Worm (Caenorhabditis elegans): ENCODE measurements around the gene srh-37.

srh-37 gene

DNA sequence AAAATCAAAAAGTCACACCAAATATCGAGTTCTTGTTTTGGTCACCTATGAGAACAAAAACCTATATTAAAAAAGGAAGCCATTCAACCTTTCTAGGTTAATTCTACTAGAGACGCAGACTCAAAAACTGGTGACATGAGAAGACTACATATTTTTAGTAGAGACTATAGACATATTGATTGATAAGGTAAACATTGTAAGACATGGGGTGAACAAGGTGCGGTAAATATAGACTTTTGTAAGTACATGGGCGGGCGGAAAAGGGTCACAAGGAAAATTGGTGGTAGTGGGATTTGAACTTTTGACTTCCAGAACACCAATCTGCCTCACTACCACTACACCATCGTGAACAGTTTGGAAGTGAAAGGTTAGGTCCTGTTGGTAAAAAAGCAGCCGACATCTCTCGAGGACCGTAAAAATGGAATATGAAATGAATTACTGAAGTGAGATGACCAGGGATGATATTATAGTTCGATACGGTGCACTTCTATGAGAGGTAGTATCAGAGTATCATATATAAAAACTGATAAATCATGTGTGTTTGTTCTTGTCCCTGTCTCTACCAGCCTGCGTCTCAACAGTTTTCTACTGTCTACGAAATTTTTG, 27.9 kb downstream of the srh-37 start, which contains the start of gene nhr-212 (continued):
- no peak for TF ChIP-seq lin-39 (tag; optimal IDR thresholded peaks at IDR 0.05)
- TF ChIP-seq mes-2 (tag; optimal IDR thresholded peaks at IDR 0.05; ENCODE audit: poor library complexity, severe bottlenecking), result no peak

ce11 chrV:483289-483795, 29.0 kb downstream of the srh-37 start, which contains the start of gene nhr-130:
Gene nhr-130 (minus strand): TSS chrV:483339.
- TF ChIP-seq aha-1 (tag) (peak; percentile 46), nhr-77 (tag; optimal IDR thresholded peaks at IDR 0.05) (peak; percentile 48), pqm-1 (tag; optimal IDR thresholded peaks at IDR 0.05) (peak; percentile 81), F49E8.2 (tag; optimal IDR thresholded peaks at IDR 0.05; ENCODE audit: borderline replicate concordance) (no peak), Y5F2A.4 (GFP tag; optimal IDR thresholded peaks at IDR 0.05) (no peak), daf-16 (GFP tag; optimal IDR thresholded peaks at IDR 0.05) (no peak), daf-16 (tag; optimal IDR thresholded peaks at IDR 0.05) (peak; percentile 86), nhr-10 (tag; optimal IDR thresholded peaks at IDR 0.05) (no peak), nhr-28 (tag; optimal IDR thresholded peaks at IDR 0.05) (peak; percentile 91), dmd-6 (GFP tag; IDR thresholded peaks at IDR 0.05) (peak; percentile 57), lim-7 (GFP tag; IDR thresholded peaks at IDR 0.05) (no peak), nhr-102 (tag; optimal IDR thresholded peaks at IDR 0.05) (peak; percentile 1), php-3 (GFP tag; IDR thresholded peaks at IDR 0.05) (peak; percentile 80), dve-1 (tag; optimal IDR thresholded peaks at IDR 0.05; ENCODE audit: insufficient read depth) (peak; percentile 65), hlh-11 (tag; optimal IDR thresholded peaks at IDR 0.05) (peak; percentile 31), mxl-2 (GFP tag; conservative IDR thresholded peaks at IDR 0.05) (no peak)

ce11 chrV:482860-483259, 29.5 kb downstream of the srh-37 start:
- TF ChIP-seq F10B5.3 (tag; optimal IDR thresholded peaks at IDR 0.05) (no peak), dmd-6 (GFP tag; IDR thresholded peaks at IDR 0.05) (0 out of 2 replicates have a peak, but pooled peaks have one; percentile 24), nhr-102 (tag; optimal IDR thresholded peaks at IDR 0.05) (no peak), dmd-9 (GFP tag; IDR thresholded peaks at IDR 0.05) (no peak), attf-4 (tag; optimal IDR thresholded peaks at IDR 0.05) (no peak), ceh-20 (GFP tag; IDR thresholded peaks at IDR 0.05) (no peak)

- TF ChIP-seq ama-1 (optimal IDR thresholded peaks at IDR 0.05), result no peak
- TF ChIP-seq lin-15B (tag; optimal IDR thresholded peaks at IDR 0.05), result no peak
- TF ChIP-seq aha-1 (tag), result peak; percentile 38
- TF ChIP-seq unc-62 (GFP tag; optimal IDR thresholded peaks at IDR 0.05 in 1 of 2), result peak in 1 of 2 experiments; percentile 97
- no peak for TF ChIP-seq unc-62 (tag; optimal IDR thresholded peaks at IDR 0.05)
- no peak for TF ChIP-seq pqm-1 (tag; optimal IDR thresholded peaks at IDR 0.05)
- no peak for TF ChIP-seq dmd-8 (GFP tag; IDR thresholded peaks at IDR 0.05)
- peak; percentile 60 for TF ChIP-seq dmd-6 (GFP tag; IDR thresholded peaks at IDR 0.05)
- TF ChIP-seq nhr-42 (GFP tag; IDR thresholded peaks at IDR 0.05), result no peak
- no peak for TF ChIP-seq mep-1 (tag; optimal IDR thresholded peaks at IDR 0.05)
Measured at ce11 chrV:479046-479445, 33.3 kb downstream of the srh-37 start.

ce11 chrV:477664-478212, 34.6 kb downstream of the srh-37 start, which contains the start of gene nhr-55:
Gene nhr-55 (plus strand): TSS chrV:478162.
- TF ChIP-seq dmd-6 (GFP tag; IDR thresholded peaks at IDR 0.05) (peak; percentile 87), zfp-2 (tag; optimal IDR thresholded peaks at IDR 0.05) (no peak), dve-1 (tag; optimal IDR thresholded peaks at IDR 0.05; ENCODE audit: insufficient read depth) (peak; percentile 36), pqm-1 (tag; optimal IDR thresholded peaks at IDR 0.05) (peak; percentile 68), jun-1 (tag; optimal IDR thresholded peaks at IDR 0.05) (no peak), ama-1 (optimal IDR thresholded peaks at IDR 0.05) (no peak), nhr-28 (tag; optimal IDR thresholded peaks at IDR 0.05) (peak; percentile 91), lin-38 (GFP tag; IDR thresholded peaks at IDR 0.05) (no peak), daf-16 (GFP tag; optimal IDR thresholded peaks at IDR 0.05) (no peak), daf-16 (tag; optimal IDR thresholded peaks at IDR 0.05) (peak; percentile 63), nhr-48 (tag; optimal IDR thresholded peaks at IDR 0.05) (no peak), spr-1 (tag; optimal IDR thresholded peaks at IDR 0.05) (no peak), zip-2 (tag; optimal IDR thresholded peaks at IDR 0.05) (no peak), ctbp-1 (GFP tag; IDR thresholded peaks at IDR 0.05) (no peak), pha-4 (GFP tag; IDR thresholded peaks at IDR 0.05) (no peak), pha-4 (tag; optimal IDR thresholded peaks at IDR 0.05) (no peak), lin-1 (GFP tag; IDR thresholded peaks at IDR 0.05) (0 out of 2 replicates have a peak, but pooled peaks have one; percentile 12), nhr-77 (tag; optimal IDR thresholded peaks at IDR 0.05) (peak; percentile 24), hlh-11 (tag; optimal IDR thresholded peaks at IDR 0.05) (peak; percentile 50), lsy-2 (tag; optimal IDR thresholded peaks at IDR 0.05) (no peak), lin-29 (GFP tag; IDR thresholded peaks at IDR 0.05) (no peak)
